Worm (Caenorhabditis elegans) whole organism, young adult: ENCODE measurements around the gene Y54G2A.77.
A peak's percentile ranks its signal among the peaks of the same experiment; 100 is the strongest.

ENCODE experiments used
- B0035.1 ChIP-seq: sonication (generic microtip); optimal IDR thresholded peaks from 2 replicates; lab custom pipeline; 2016; ENCODE audit warnings: missing genetic modification characterization, mild to moderate bottlenecking, missing compliant biosample characterization, missing genotype, missing genetic modification reagents
- F37B4.10 ChIP-seq: fragments of 200-800 bp; sonication (Bioruptor generic); IDR thresholded peaks from 2 replicates; pipeline ENCODE4 v1.3.6; 2022; ENCODE audit warnings: missing genetic modification characterization, missing compliant biosample characterization
- ceh-100 ChIP-seq: fragments of 200-800 bp; sonication (Bioruptor generic); IDR thresholded peaks from 2 replicates; pipeline ENCODE4 v1.3.6; 2022; ENCODE audit warnings: missing genetic modification reagents, missing genetic modification characterization, missing compliant biosample characterization
- die-1 ChIP-seq: sonication (generic microtip); optimal IDR thresholded peaks from 2 replicates; lab custom pipeline; 2016; ENCODE audit warnings: missing genotype, mild to moderate bottlenecking, missing genetic modification characterization, missing compliant biosample characterization
- efl-1 ChIP-seq: fragments of 150-350 bp; optimal IDR thresholded peaks from 2 replicates; lab custom pipeline; 2014; ENCODE audit warnings: missing biosample characterization, missing genetic modification reagents, missing genetic modification characterization
- gei-17 ChIP-seq: fragments of 200-800 bp; sonication (Bioruptor generic); optimal IDR thresholded peaks from 2 replicates; lab custom pipeline; 2018; ENCODE audit warnings: mild to moderate bottlenecking, missing genetic modification characterization, missing compliant biosample characterization
- hmg-20 ChIP-seq: fragments of 200-800 bp; sonication (Bioruptor generic); IDR thresholded peaks from 2 replicates; pipeline ENCODE4 v1.3.6; 2022; ENCODE audit warnings: missing genetic modification reagents, missing genetic modification characterization, missing compliant biosample characterization
- hrde-1 ChIP-seq: sonication (generic microtip); optimal IDR thresholded peaks from 2 replicates; lab custom pipeline; 2016; ENCODE audit warnings: missing genetic modification characterization, mild to moderate bottlenecking, missing compliant biosample characterization, moderate library complexity, missing genotype, missing genetic modification reagents, borderline replicate concordance
- let-607 ChIP-seq, 2 experiments: fragments of 200-800 bp in 1 of 2; sonication (Bioruptor generic) in 1 of 2; sonication (generic microtip) in 1 of 2; optimal IDR thresholded peaks; 2 replicates each; lab custom pipeline; 2016 to 2018; ENCODE audit warnings: mild to moderate bottlenecking in 2 of 2, missing compliant biosample characterization in 2 of 2, missing genetic modification characterization in 2 of 2, moderate library complexity in 2 of 2, missing genotype in 1 of 2
- lin-40 ChIP-seq: sonication (generic microtip); optimal IDR thresholded peaks from 2 replicates; lab custom pipeline; 2016; ENCODE audit warnings: missing genetic modification characterization, mild to moderate bottlenecking, missing compliant biosample characterization, missing genotype, missing genetic modification reagents
- pbrm-1 ChIP-seq: fragments of 200-800 bp; sonication (Bioruptor generic); IDR thresholded peaks from 2 replicates; pipeline ENCODE4 v1.3.6; 2022; ENCODE audit warnings: missing genetic modification reagents, missing genetic modification characterization, missing compliant biosample characterization
- rec-8 ChIP-seq, 2 experiments: sonication (generic microtip); optimal IDR thresholded peaks; 2 replicates each; lab custom pipeline; 2016; ENCODE audit warnings: mild to moderate bottlenecking in 2 of 2, missing genetic modification characterization in 2 of 2, missing genetic modification reagents in 2 of 2, missing genotype in 2 of 2, missing biosample characterization in 1 of 2, missing compliant biosample characterization in 1 of 2, moderate library complexity in 1 of 2
- ztf-28 ChIP-seq: fragments of 200-800 bp; sonication (Bioruptor generic); IDR thresholded peaks from 2 replicates; pipeline ENCODE4 v1.3.6; 2022; ENCODE audit warnings: missing genetic modification reagents, missing genetic modification characterization, missing compliant biosample characterization

- TF ChIP-seq B0035.1 (tag; lab: Kevin White, UChicago) (no peak), die-1 (tag; lab: Kevin White, UChicago) (no peak), let-607 (tag; optimal IDR thresholded peaks at IDR 0.05; lab: Kevin White, UChicago) (no peak), F37B4.10 (GFP tag; lab: Robert Waterston, UW) (no peak), ztf-28 (GFP tag; lab: Robert Waterston, UW) (no peak), rec-8 (tag; optimal IDR thresholded peaks at IDR 0.05; lab: Kevin White, UChicago) (no peak), pbrm-1 (GFP tag; lab: Robert Waterston, UW) (no peak), lin-40 (tag; lab: Kevin White, UChicago) (peak; percentile 10), efl-1 (GFP tag; lab: Kevin White, UChicago) (no peak), ceh-100 (no peak), hmg-20 (GFP tag; lab: Robert Waterston, UW) (no peak), gei-17 (GFP tag; lab: Kevin White, UChicago) (no peak), hrde-1 (tag; lab: Kevin White, UChicago) (no peak)
Measured at ce11 chrIV:2785057-2785456, 22.6 kb downstream of the Y54G2A.77 start.
